Fruit fly (Drosophila melanogaster): ENCODE results near the gene CG14143.

The CG14143 gene

DNA sequence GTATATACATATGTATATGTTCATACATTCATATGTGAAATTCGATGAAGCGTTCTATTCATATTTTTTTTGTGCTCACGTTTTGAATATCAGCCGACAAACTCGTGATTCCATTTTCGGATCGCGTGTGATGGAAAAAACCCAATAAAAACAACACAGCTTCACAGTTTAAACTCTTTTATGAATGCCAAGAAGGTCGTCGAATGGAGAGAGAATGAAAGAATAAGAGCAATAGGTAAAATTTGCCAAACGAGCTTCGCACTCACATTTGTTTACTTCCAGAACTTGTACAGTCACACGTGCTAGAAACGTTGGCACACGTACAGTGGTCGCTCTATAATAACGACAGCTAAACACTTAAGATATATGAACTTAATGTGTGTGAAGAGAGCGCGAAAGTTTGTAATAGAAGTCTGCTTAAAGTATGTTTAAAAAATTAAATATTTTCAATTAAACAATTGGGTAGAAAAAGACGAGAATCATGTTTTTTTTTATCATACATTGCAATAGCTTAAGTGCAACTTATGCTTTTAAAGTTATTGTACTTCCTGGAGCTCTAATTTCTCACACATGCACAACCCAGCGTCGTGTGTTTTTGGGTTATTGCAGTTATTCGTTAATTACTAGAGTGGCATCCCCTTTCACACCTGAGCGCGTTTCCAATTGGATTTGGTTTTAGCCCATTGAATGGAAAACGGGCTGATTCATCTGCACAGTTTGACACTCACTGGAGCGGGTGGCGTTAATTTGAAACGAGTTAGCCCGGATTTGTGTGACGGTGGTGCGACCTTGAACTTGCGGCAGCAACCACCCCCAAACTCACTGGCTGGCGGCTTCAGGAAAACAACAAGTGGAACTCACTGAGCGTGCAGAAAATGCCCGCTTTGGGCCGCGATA lies 8.9 kb upstream of the CG14143 start (continued):
- peak; percentile 81 for TF ChIP-seq grau (tag; optimal IDR thresholded peaks at IDR 0.05)
- TF ChIP-seq trh (GFP tag; optimal IDR thresholded peaks at IDR 0.05): no peak
- peak; percentile 22; the same call in 1 of the 3 replicates for TF ChIP-seq CG17361 (GFP tag; IDR thresholded peaks at IDR 0.05)
- TF ChIP-seq cad (GFP tag; optimal IDR thresholded peaks at IDR 0.05): peak; percentile 36
- peak; percentile 23 for TF ChIP-seq zfh2 (GFP tag; optimal IDR thresholded peaks at IDR 0.05)
- TF ChIP-seq gem (tag; optimal IDR thresholded peaks at IDR 0.05): peak; percentile 43
- no peak for TF ChIP-seq Lpt (GFP tag; optimal IDR thresholded peaks at IDR 0.05)
- TF ChIP-seq CG10979 (tag; optimal IDR thresholded peaks at IDR 0.05): peak; percentile 10
- no peak for TF ChIP-seq crp (GFP tag; optimal IDR thresholded peaks at IDR 0.05)
- TF ChIP-seq Taf1 (GFP tag; IDR thresholded peaks at IDR 0.05): 0 out of 2 replicates have a peak, but pooled peaks have one; percentile 20
- no peak for TF ChIP-seq usp (GFP tag; optimal IDR thresholded peaks at IDR 0.05)
- TF ChIP-seq pnt (GFP tag; optimal IDR thresholded peaks at IDR 0.05): no peak
- TF ChIP-seq dimm (GFP tag; IDR thresholded peaks at IDR 0.05): no peak
- peak; percentile 38 for TF ChIP-seq CG7987 (GFP tag; optimal IDR thresholded peaks at IDR 0.05)
- TF ChIP-seq CG3281 (GFP tag; optimal IDR thresholded peaks at IDR 0.05): peak; percentile 50
- peak; percentile 19 for TF ChIP-seq phol (tag; optimal IDR thresholded peaks at IDR 0.05)
- TF ChIP-seq CG32532 (GFP tag; IDR thresholded peaks at IDR 0.05): peak; percentile 54
- peak; percentile 40 for TF ChIP-seq scrt (GFP tag; optimal IDR thresholded peaks at IDR 0.05)
- peak; percentile 16; the same call in 1 of the 3 replicates for TF ChIP-seq row (GFP tag; IDR thresholded peaks at IDR 0.05)
- no peak for TF ChIP-seq gt (GFP tag; IDR thresholded peaks at IDR 0.05)
- peak; percentile 79 for TF ChIP-seq Med (GFP tag)
- peak; percentile 19 for TF ChIP-seq nmo (GFP tag; optimal IDR thresholded peaks at IDR 0.05)
- peak; percentile 50 to 90 for TF ChIP-seq insv (GFP tag; optimal IDR thresholded peaks at IDR 0.05)
- no peak for TF ChIP-seq tio (GFP tag; optimal IDR thresholded peaks at IDR 0.05)
- no peak for TF ChIP-seq BtbVII (GFP tag; optimal IDR thresholded peaks at IDR 0.05)
- no peak for TF ChIP-seq slp2 (GFP tag; optimal IDR thresholded peaks at IDR 0.05)
- no peak for TF ChIP-seq sens-2 (GFP tag; IDR thresholded peaks at IDR 0.05)
- TF ChIP-seq Xrp1 (GFP tag; IDR thresholded peaks at IDR 0.05): 0 out of 2 replicates have a peak, but pooled peaks have one; percentile 11
- TF ChIP-seq CG18599 (GFP tag; optimal IDR thresholded peaks at IDR 0.05): peak; percentile 39
- no peak for TF ChIP-seq Nf-YA (GFP tag; IDR thresholded peaks at IDR 0.05)
- peak; percentile 20 for TF ChIP-seq zen (tag; optimal IDR thresholded peaks at IDR 0.05)
- peak; percentile 55 for TF ChIP-seq trem (tag; optimal IDR thresholded peaks at IDR 0.05)
- no peak for TF ChIP-seq CG9817 (tag; optimal IDR thresholded peaks at IDR 0.05)
- TF ChIP-seq bcd (GFP tag; optimal IDR thresholded peaks at IDR 0.05): peak; percentile 15
- no peak for TF ChIP-seq ranshi (GFP tag; IDR thresholded peaks at IDR 0.05)
- TF ChIP-seq dysf (GFP tag; IDR thresholded peaks at IDR 0.05): 0 out of 3 replicates have a peak, but pooled peaks have one; percentile 29
- no peak for TF ChIP-seq B-H2 (GFP tag; optimal IDR thresholded peaks at IDR 0.05)
- no peak for TF ChIP-seq HLH3B (GFP tag; IDR thresholded peaks at IDR 0.05)
- 0 out of 2 replicates have a peak, but pooled peaks have one; percentile 16 for TF ChIP-seq NFAT (GFP tag; IDR thresholded peaks at IDR 0.05)
- TF ChIP-seq sens (GFP tag): peak; percentile 72
- TF ChIP-seq Six4 (GFP tag; optimal IDR thresholded peaks at IDR 0.05): no peak
- peak; percentile 54 for TF ChIP-seq Elba2 (GFP tag; optimal IDR thresholded peaks at IDR 0.05)
- peak; percentile 58 for TF ChIP-seq CG2120 (GFP tag; optimal IDR thresholded peaks at IDR 0.05)
- no peak for TF ChIP-seq ci (GFP tag; IDR thresholded peaks at IDR 0.05)
- peak; percentile 14 for TF ChIP-seq Fer3 (tag; optimal IDR thresholded peaks at IDR 0.05)
- no peak for TF ChIP-seq CG17385 (GFP tag; optimal IDR thresholded peaks at IDR 0.05)

Data from whole organism, embryonic.